Fruit fly (Drosophila melanogaster) whole organism, embryonic: Measurements from ENCODE around the gene CG15865.

Experiments
- CG10147 ChIP-seq: fragments of 200-800 bp; sonication (Bioruptor generic); optimal IDR thresholded peaks from 2 replicates; lab custom pipeline; 2019; ENCODE audit warnings: missing biosample characterization, mild to moderate bottlenecking, missing genetic modification characterization, moderate library complexity
- CG1024 ChIP-seq: fragments of 200-800 bp; sonication (Bioruptor generic); IDR thresholded peaks from 2 replicates; pipeline ENCODE4 v1.3.6; 2022; ENCODE audit warnings: missing biosample characterization, missing genetic modification characterization
- CG11247 ChIP-seq: fragments of 200-800 bp; sonication (Bioruptor generic); IDR thresholded peaks from 2 replicates; pipeline ENCODE4 v1.3.6; 2022; ENCODE audit warnings: missing biosample characterization, missing genetic modification characterization
- CG11504 ChIP-seq: fragments of 200-800 bp; sonication (Bioruptor generic); optimal IDR thresholded peaks from 3 replicates; lab custom pipeline; 2019; ENCODE audit warnings: missing biosample characterization, mild to moderate bottlenecking, missing genetic modification characterization, moderate library complexity
- CG12219 ChIP-seq: fragments of 200-800 bp; sonication (Bioruptor generic); optimal IDR thresholded peaks from 3 replicates; lab custom pipeline; 2018; ENCODE audit warnings: missing biosample characterization, mild to moderate bottlenecking, missing genetic modification characterization
- CG12236 ChIP-seq: fragments of 200-800 bp; sonication (Bioruptor generic); optimal IDR thresholded peaks from 2 replicates; lab custom pipeline; 2016; ENCODE audit warnings: missing biosample characterization, missing genetic modification characterization
- CG12769 ChIP-seq: fragments of 200-800 bp; sonication (Bioruptor generic); optimal IDR thresholded peaks from 2 replicates; lab custom pipeline; 2019; ENCODE audit warnings: missing biosample characterization, mild to moderate bottlenecking, missing genetic modification characterization, moderate library complexity
- CG13287 ChIP-seq: fragments of 200-800 bp; sonication (Bioruptor generic); IDR thresholded peaks from 2 replicates; pipeline ENCODE4 v1.3.6; 2022; ENCODE audit warnings: missing biosample characterization, missing genetic modification characterization; ENCODE audit not compliant: partially characterized antibody
- CG14860 ChIP-seq: fragments of 200-800 bp; sonication (Bioruptor generic); IDR thresholded peaks from 3 replicates; pipeline ENCODE4 v1.3.6; 2022; ENCODE audit warnings: missing biosample characterization, missing genetic modification characterization; ENCODE audit not compliant: partially characterized antibody
- CG17385 ChIP-seq: fragments of 200-800 bp; sonication (Bioruptor generic); optimal IDR thresholded peaks from 3 replicates; lab custom pipeline; 2018; ENCODE audit warnings: missing biosample characterization, mild to moderate bottlenecking, missing genetic modification characterization
- CG18011 ChIP-seq: fragments of 200-800 bp; sonication (Bioruptor generic); optimal IDR thresholded peaks from 2 replicates; lab custom pipeline; 2017; ENCODE audit warnings: missing biosample characterization, missing genetic modification characterization, mild to moderate bottlenecking, moderate library complexity, missing genotype
- CG2678 ChIP-seq: fragments of 200-800 bp; sonication (Bioruptor generic); optimal IDR thresholded peaks from 3 replicates; lab custom pipeline; 2019; ENCODE audit warnings: missing biosample characterization, mild to moderate bottlenecking, missing genetic modification characterization, moderate library complexity
- CG2889 ChIP-seq: fragments of 200-800 bp; sonication (Bioruptor generic); IDR thresholded peaks from 3 replicates; pipeline ENCODE4 v1.3.6; 2022; ENCODE audit warnings: missing biosample characterization, missing genetic modification characterization
- CG31224 ChIP-seq: fragments of 200-800 bp; sonication (Bioruptor generic); IDR thresholded peaks from 2 replicates; pipeline ENCODE4 v1.3.6; 2022; ENCODE audit warnings: missing biosample characterization, missing genetic modification characterization
- CG32532 ChIP-seq: fragments of 200-800 bp; sonication (Bioruptor generic); IDR thresholded peaks from 2 replicates; pipeline ENCODE4 v1.3.6; 2022; ENCODE audit warnings: missing biosample characterization, missing genetic modification characterization
- CG3281 ChIP-seq: fragments of 200-800 bp; sonication (Bioruptor generic); optimal IDR thresholded peaks from 3 replicates; lab custom pipeline; 2017; ENCODE audit warnings: missing biosample characterization, mild to moderate bottlenecking, missing genetic modification characterization
- CG33557 ChIP-seq: fragments of 200-800 bp; sonication (Bioruptor generic); optimal IDR thresholded peaks from 2 replicates; lab custom pipeline; 2019; ENCODE audit warnings: missing biosample characterization, mild to moderate bottlenecking, missing genetic modification characterization, moderate library complexity
- CG6175 ChIP-seq: fragments of 200-800 bp; sonication (Bioruptor generic); IDR thresholded peaks from 3 replicates; pipeline ENCODE4 v1.3.6; 2022; ENCODE audit warnings: missing biosample characterization, missing genetic modification characterization
- CG6683 ChIP-seq: fragments of 200-800 bp; sonication (Bioruptor generic); optimal IDR thresholded peaks from 2 replicates; lab custom pipeline; 2017; ENCODE audit warnings: missing biosample characterization, mild to moderate bottlenecking, missing genetic modification characterization, missing genetic modification reagents
- CG7271 ChIP-seq: fragments of 200-800 bp; sonication (Bioruptor generic); optimal IDR thresholded peaks from 2 replicates; lab custom pipeline; 2018; ENCODE audit warnings: missing biosample characterization, mild to moderate bottlenecking, missing genetic modification characterization, moderate library complexity
- CoRest ChIP-seq: fragments of 200-800 bp; sonication (Bioruptor generic); optimal IDR thresholded peaks from 3 replicates; lab custom pipeline; 2018; ENCODE audit warnings: missing biosample characterization, mild to moderate bottlenecking, missing genetic modification characterization, moderate library complexity
- CrebB ChIP-seq: fragments of 200-800 bp; sonication (Bioruptor generic); optimal IDR thresholded peaks from 3 replicates; lab custom pipeline; 2018; ENCODE audit warnings: missing biosample characterization, mild to moderate bottlenecking, missing genetic modification characterization
- Dbx ChIP-seq: fragments of 200-800 bp; sonication (Bioruptor generic); IDR thresholded peaks from 3 replicates; pipeline ENCODE4 v1.3.6; 2022; ENCODE audit warnings: missing biosample characterization, missing genetic modification characterization
- HLH54F ChIP-seq: fragments of 200-800 bp; sonication (Bioruptor generic); optimal IDR thresholded peaks from 3 replicates; lab custom pipeline; 2016; ENCODE audit warnings: missing biosample characterization, missing genetic modification characterization
- Hand ChIP-seq: fragments of 200-800 bp; sonication (Bioruptor generic); optimal IDR thresholded peaks from 2 replicates; lab custom pipeline; 2017; ENCODE audit warnings: mild to moderate bottlenecking, missing biosample characterization, missing genetic modification reagents, missing genetic modification characterization
- Hmx ChIP-seq: fragments of 200-800 bp; sonication (Bioruptor generic); optimal IDR thresholded peaks from 2 replicates; lab custom pipeline; 2016; ENCODE audit warnings: missing biosample characterization, missing genetic modification characterization
- Hr39 ChIP-seq: fragments of >200 bp; optimal IDR thresholded peaks from 2 replicates; lab custom pipeline; 2017
- Lim3 ChIP-seq: fragments of 200-800 bp; sonication (Bioruptor generic); IDR thresholded peaks from 2 replicates; pipeline ENCODE4 v1.3.6; 2022; ENCODE audit warnings: missing biosample characterization, missing genetic modification characterization
- MESR4 ChIP-seq: fragments of 200-800 bp; sonication (Bioruptor generic); optimal IDR thresholded peaks from 2 replicates; lab custom pipeline; 2018; ENCODE audit warnings: missing biosample characterization, mild to moderate bottlenecking, missing genetic modification characterization, moderate library complexity
- Rfx ChIP-seq: fragments of 200-800 bp; sonication (Bioruptor generic); IDR thresholded peaks from 2 replicates; pipeline ENCODE4 v1.3.6; 2022; ENCODE audit warnings: missing biosample characterization, missing genetic modification characterization
- al ChIP-seq: fragments of 200-800 bp; sonication (Bioruptor generic); IDR thresholded peaks from 2 replicates; pipeline ENCODE4 v1.3.6; 2022; ENCODE audit warnings: missing biosample characterization, missing genetic modification characterization
- ase ChIP-seq: fragments of 200-800 bp; sonication (Bioruptor generic); IDR thresholded peaks from 3 replicates; pipeline ENCODE4 v1.3.6; 2022; ENCODE audit warnings: missing biosample characterization, missing genetic modification characterization
- chinmo ChIP-seq: fragments of 200-800 bp; sonication (Bioruptor generic); IDR thresholded peaks from 4 replicates; pipeline ENCODE4 v1.3.6; 2022; ENCODE audit warnings: missing biosample characterization, missing genetic modification characterization; ENCODE audit not compliant: partially characterized antibody
- crp ChIP-seq, 2 experiments: fragments of 200-800 bp; sonication (Bioruptor generic); optimal IDR thresholded peaks; 2 replicates in 1 of 2; 3 replicates in 1 of 2; lab custom pipeline; 2017; ENCODE audit warnings: missing biosample characterization in 2 of 2, missing genetic modification characterization in 2 of 2, mild to moderate bottlenecking in 1 of 2, moderate library complexity in 1 of 2
- fd3F ChIP-seq: fragments of 200-800 bp; sonication (Bioruptor generic); optimal IDR thresholded peaks from 2 replicates; lab custom pipeline; 2018; ENCODE audit warnings: missing biosample characterization, mild to moderate bottlenecking, missing genetic modification characterization, moderate library complexity
- fd64A ChIP-seq: fragments of 200-800 bp; sonication (Bioruptor generic); optimal IDR thresholded peaks from 3 replicates; lab custom pipeline; 2018; ENCODE audit warnings: missing biosample characterization, mild to moderate bottlenecking, missing genetic modification characterization
- jing ChIP-seq: fragments of 200-800 bp; sonication (Bioruptor generic); optimal IDR thresholded peaks from 2 replicates; lab custom pipeline; 2018; ENCODE audit warnings: missing biosample characterization, mild to moderate bottlenecking, missing genetic modification characterization
- lab ChIP-seq: fragments of 200-800 bp; sonication (Bioruptor generic); optimal IDR thresholded peaks from 3 replicates; lab custom pipeline; 2017; ENCODE audit warnings: missing biosample characterization, missing genetic modification characterization, mild to moderate bottlenecking, moderate library complexity, missing genetic modification reagents
- lilli ChIP-seq: fragments of 200-800 bp; sonication (Bioruptor generic); optimal IDR thresholded peaks from 3 replicates; lab custom pipeline; 2016; ENCODE audit warnings: missing biosample characterization, missing genetic modification characterization
- lov ChIP-seq, 2 experiments: fragments of 200-800 bp in 1 of 2; fragments of >200 bp in 1 of 2; sonication (Bioruptor generic) in 1 of 2; IDR thresholded peaks in 1 of 2; optimal IDR thresholded peaks in 1 of 2; 2 replicates in 1 of 2; 3 replicates in 1 of 2; pipeline versions ENCODE4 v1.3.6 to Lab custom; 2017 to 2022; ENCODE audit warnings: missing biosample characterization in 1 of 2, missing genetic modification characterization in 1 of 2
- maf-S ChIP-seq: fragments of 200-800 bp; sonication (Bioruptor generic); optimal IDR thresholded peaks from 2 replicates; lab custom pipeline; 2016; ENCODE audit warnings: missing biosample characterization, missing genetic modification characterization
- mam ChIP-seq: fragments of 200-800 bp; sonication (Bioruptor generic); optimal IDR thresholded peaks from 3 replicates; lab custom pipeline; 2016; ENCODE audit warnings: missing biosample characterization, missing genetic modification characterization
- pb ChIP-seq: fragments of 200-800 bp; sonication (Bioruptor generic); optimal IDR thresholded peaks from 3 replicates; lab custom pipeline; 2016; ENCODE audit warnings: missing biosample characterization, missing genetic modification characterization
- run ChIP-seq: fragments of 200-800 bp; sonication (Bioruptor generic); optimal IDR thresholded peaks from 3 replicates; lab custom pipeline; 2018; ENCODE audit warnings: missing biosample characterization, mild to moderate bottlenecking, missing genetic modification characterization
- sr ChIP-seq: fragments of 200-800 bp; sonication (Bioruptor generic); IDR thresholded peaks from 3 replicates; pipeline ENCODE4 v1.3.6; 2022; ENCODE audit warnings: missing biosample characterization, missing genetic modification characterization
- tio ChIP-seq: fragments of 200-800 bp; sonication (Bioruptor generic); optimal IDR thresholded peaks from 2 replicates; lab custom pipeline; 2017; ENCODE audit warnings: missing biosample characterization, missing genetic modification characterization, inconsistent platforms
- trem ChIP-seq: fragments of 200-800 bp; optimal IDR thresholded peaks from 3 replicates; lab custom pipeline; 2019; ENCODE audit warnings: missing biosample characterization, mild to moderate bottlenecking, missing genetic modification characterization, moderate library complexity
- vnd ChIP-seq: fragments of 200-800 bp; sonication (Bioruptor generic); IDR thresholded peaks from 3 replicates; pipeline ENCODE4 v1.3.6; 2022; ENCODE audit warnings: missing biosample characterization, missing genetic modification characterization; ENCODE audit not compliant: partially characterized antibody

CG15865 gene

dm6 chrX:16670691-16671481 is 6.6 kb upstream of the CG15865 start (continued):
- TF ChIP-seq chinmo (GFP tag; lab: Robert Waterston, UW) (0 out of 4 replicates have a peak, but pooled peaks have one; percentile 45), sr (GFP tag; lab: Robert Waterston, UW) (no peak), CG12219 (GFP tag; lab: Kevin White, UChicago) (peak; percentile 22), mam (GFP tag; lab: Kevin White, UChicago) (no peak), al (GFP tag; lab: Robert Waterston, UW) (no peak), run (tag; lab: Kevin White, UChicago) (no peak), lilli (GFP tag; lab: Kevin White, UChicago) (no peak), CG17385 (GFP tag; lab: Kevin White, UChicago) (peak; percentile 21), CG12769 (peak; percentile 65), HLH54F (GFP tag; lab: Kevin White, UChicago) (no peak), lov (optimal IDR thresholded peaks at IDR 0.05; lab: Kevin White, UChicago) (no peak), lov (GFP tag; IDR thresholded peaks at IDR 0.05; lab: Robert Waterston, UW) (no peak), fd3F (GFP tag; lab: Kevin White, UChicago) (no peak), CG6683 (GFP tag; lab: Kevin White, UChicago) (no peak), CG2889 (GFP tag; lab: Robert Waterston, UW) (0 out of 3 replicates have a peak, but pooled peaks have one; percentile 36), jing (GFP tag; lab: Kevin White, UChicago) (no peak), CG3281 (GFP tag; lab: Kevin White, UChicago) (peak; percentile 45), Hmx (GFP tag; lab: Kevin White, UChicago) (no peak), MESR4 (GFP tag; lab: Kevin White, UChicago) (no peak), trem (tag; lab: Kevin White, UChicago) (no peak), crp (GFP tag; optimal IDR thresholded peaks at IDR 0.05; lab: Kevin White, UChicago) (no peak), CG12236 (GFP tag; lab: Kevin White, UChicago) (no peak), CG31224 (GFP tag; lab: Robert Waterston, UW) (no peak), ase (no peak), CG6175 (GFP tag; lab: Robert Waterston, UW) (0 out of 3 replicates have a peak, but pooled peaks have one; percentile 17), maf-S (GFP tag; lab: Kevin White, UChicago) (no peak), CG2678 (tag; lab: Kevin White, UChicago) (peak; percentile 53), CoRest (tag; lab: Kevin White, UChicago) (peak; percentile 25), CG14860 (GFP tag; lab: Robert Waterston, UW) (no peak), CG18011 (GFP tag; lab: Kevin White, UChicago) (no peak), Dbx (GFP tag; lab: Robert Waterston, UW) (no peak), CG33557 (GFP tag; lab: Kevin White, UChicago) (no peak), CG10147 (GFP tag; lab: Kevin White, UChicago) (no peak), CG11504 (peak; percentile 47), CrebB (tag; lab: Kevin White, UChicago) (peak; percentile 15), Hand (GFP tag; lab: Kevin White, UChicago) (peak; percentile 10), Hr39 (lab: Kevin White, UChicago) (no peak), CG32532 (GFP tag; lab: Robert Waterston, UW) (peak; percentile 37; the same call in 1 of the 2 replicates), lab (peak; percentile 38), CG13287 (GFP tag; lab: Robert Waterston, UW) (no peak), Lim3 (GFP tag; lab: Robert Waterston, UW) (no peak), CG11247 (no peak), pb (GFP tag; lab: Kevin White, UChicago) (no peak), CG1024 (GFP tag; lab: Robert Waterston, UW) (no peak), fd64A (GFP tag; lab: Kevin White, UChicago) (no peak), CG7271 (tag; lab: Kevin White, UChicago) (no peak), tio (no peak), Rfx (peak; percentile 54; the same call in 1 of the 2 replicates), vnd (no peak)
